Fruit fly (Drosophila melanogaster): ENCODE data around the gene Syt12.

- TF ChIP-seq psq (optimal IDR thresholded peaks at IDR 0.05), result no peak
- TF ChIP-seq h (optimal IDR thresholded peaks at IDR 0.05), result no peak
- TF ChIP-seq ttk (optimal IDR thresholded peaks at IDR 0.05), result no peak
- TF ChIP-seq Myc (optimal IDR thresholded peaks at IDR 0.05), result no peak
Measured at dm6 chrX:13407673-13408072, 48.6 kb downstream of the Syt12 start.

All from Kc167 (cell line).